Fruit fly (Drosophila melanogaster) whole organism, embryonic: ENCODE measurements around the gene CG32278.

ENCODE experiments used
- CG10209 ChIP-seq: fragments of 200-800 bp; sonication (Bioruptor generic); optimal IDR thresholded peaks from 3 replicates; lab custom pipeline; 2017; ENCODE audit warnings: missing biosample characterization, mild to moderate bottlenecking, missing genetic modification characterization, missing genetic modification reagents
- CG10267 ChIP-seq: fragments of 200-800 bp; sonication (Bioruptor generic); optimal IDR thresholded peaks from 2 replicates; lab custom pipeline; 2018; ENCODE audit warnings: missing biosample characterization, mild to moderate bottlenecking, missing genetic modification characterization, moderate library complexity
- CG10366 ChIP-seq: fragments of 200-800 bp; sonication (Bioruptor generic); IDR thresholded peaks from 2 replicates; pipeline ENCODE4 v1.3.6; 2022; ENCODE audit warnings: missing biosample characterization, missing genetic modification characterization
- CG10979 ChIP-seq: fragments of 200-800 bp; sonication (Bioruptor generic); optimal IDR thresholded peaks from 2 replicates; lab custom pipeline; 2018; ENCODE audit warnings: missing biosample characterization, mild to moderate bottlenecking, missing genetic modification characterization, moderate library complexity
- CG13624 ChIP-seq: fragments of 200-800 bp; sonication (Bioruptor generic); optimal IDR thresholded peaks from 2 replicates; lab custom pipeline; 2016; ENCODE audit warnings: missing biosample characterization, missing genetic modification characterization
- CG13894 ChIP-seq: fragments of 200-800 bp; sonication (Bioruptor generic); optimal IDR thresholded peaks from 3 replicates; lab custom pipeline; 2018; ENCODE audit warnings: missing biosample characterization, mild to moderate bottlenecking, missing genetic modification characterization, moderate library complexity
- CG15011 ChIP-seq: fragments of 200-800 bp; sonication (Bioruptor generic); optimal IDR thresholded peaks from 3 replicates; lab custom pipeline; 2018; ENCODE audit warnings: missing biosample characterization, mild to moderate bottlenecking, missing genetic modification characterization
- CG17361 ChIP-seq: fragments of 200-800 bp; sonication (Bioruptor generic); IDR thresholded peaks from 3 replicates; pipeline ENCODE4 v1.3.6; 2022; ENCODE audit warnings: missing biosample characterization, missing genetic modification characterization
- CG17385 ChIP-seq: fragments of 200-800 bp; sonication (Bioruptor generic); optimal IDR thresholded peaks from 3 replicates; lab custom pipeline; 2018; ENCODE audit warnings: missing biosample characterization, mild to moderate bottlenecking, missing genetic modification characterization
- CG18599 ChIP-seq: fragments of 200-800 bp; sonication (Bioruptor generic); optimal IDR thresholded peaks from 3 replicates; lab custom pipeline; 2017; ENCODE audit warnings: missing biosample characterization, missing genetic modification characterization, mild to moderate bottlenecking, moderate library complexity, missing genetic modification reagents
- CG2120 ChIP-seq: fragments of 200-800 bp; sonication (Bioruptor generic); optimal IDR thresholded peaks from 3 replicates; lab custom pipeline; 2016; ENCODE audit warnings: missing biosample characterization, missing genetic modification characterization
- CG2202 ChIP-seq: fragments of 200-800 bp; sonication (Bioruptor generic); optimal IDR thresholded peaks from 2 replicates; lab custom pipeline; 2018; ENCODE audit warnings: missing biosample characterization, mild to moderate bottlenecking, missing genetic modification characterization
- CG2712 ChIP-seq: fragments of 200-800 bp; optimal IDR thresholded peaks from 3 replicates; lab custom pipeline; 2019; ENCODE audit warnings: missing biosample characterization, mild to moderate bottlenecking, missing genetic modification characterization, moderate library complexity
- CG3281 ChIP-seq: fragments of 200-800 bp; sonication (Bioruptor generic); optimal IDR thresholded peaks from 3 replicates; lab custom pipeline; 2017; ENCODE audit warnings: missing biosample characterization, mild to moderate bottlenecking, missing genetic modification characterization
- CG33557 ChIP-seq: fragments of 200-800 bp; sonication (Bioruptor generic); optimal IDR thresholded peaks from 2 replicates; lab custom pipeline; 2019; ENCODE audit warnings: missing biosample characterization, mild to moderate bottlenecking, missing genetic modification characterization, moderate library complexity
- CG34376 ChIP-seq: fragments of 200-800 bp; sonication (Bioruptor generic); optimal IDR thresholded peaks from 2 replicates; lab custom pipeline; 2018; ENCODE audit warnings: missing biosample characterization, mild to moderate bottlenecking, missing genetic modification characterization
- CG42726 ChIP-seq: fragments of 200-800 bp; sonication (Bioruptor generic); IDR thresholded peaks from 2 replicates; pipeline ENCODE4 v1.3.6; 2022; ENCODE audit warnings: missing biosample characterization, missing genetic modification characterization; ENCODE audit not compliant: partially characterized antibody
- CG4424 ChIP-seq: fragments of 200-800 bp; sonication (Bioruptor generic); optimal IDR thresholded peaks from 3 replicates; lab custom pipeline; 2016; ENCODE audit warnings: missing biosample characterization, missing genetic modification characterization
- CG7928 ChIP-seq: fragments of 200-800 bp; sonication (Bioruptor generic); optimal IDR thresholded peaks from 2 replicates; lab custom pipeline; 2017; ENCODE audit warnings: missing biosample characterization, mild to moderate bottlenecking, missing genetic modification characterization
- CG9215 ChIP-seq: fragments of 200-800 bp; sonication (Bioruptor generic); IDR thresholded peaks from 2 replicates; pipeline ENCODE4 v1.3.6; 2022; ENCODE audit warnings: missing biosample characterization, missing genetic modification characterization
- Deaf1 ChIP-seq: fragments of 200-800 bp; optimal IDR thresholded peaks from 3 replicates; lab custom pipeline; 2019; ENCODE audit warnings: missing biosample characterization, mild to moderate bottlenecking, missing genetic modification characterization, moderate library complexity
- Dek ChIP-seq: fragments of 200-800 bp; sonication (Bioruptor generic); optimal IDR thresholded peaks from 3 replicates; lab custom pipeline; 2019; ENCODE audit warnings: missing biosample characterization, mild to moderate bottlenecking, missing genetic modification characterization, moderate library complexity
- E2f1 ChIP-seq: fragments of 200-800 bp; sonication (Bioruptor generic); IDR thresholded peaks from 2 replicates; pipeline ENCODE4 v1.3.6; 2022; ENCODE audit warnings: missing biosample characterization, missing genetic modification characterization
- Fer1 ChIP-seq: fragments of 200-800 bp; sonication (Bioruptor generic); optimal IDR thresholded peaks from 2 replicates; lab custom pipeline; 2017; ENCODE audit warnings: missing biosample characterization, mild to moderate bottlenecking, missing genetic modification characterization
- Fer3 ChIP-seq: fragments of 200-800 bp; sonication (Bioruptor generic); optimal IDR thresholded peaks from 2 replicates; lab custom pipeline; 2018; ENCODE audit warnings: missing biosample characterization, mild to moderate bottlenecking, missing genetic modification characterization, moderate library complexity
- HHEX ChIP-seq: fragments of 200-800 bp; sonication (Bioruptor generic); optimal IDR thresholded peaks from 3 replicates; lab custom pipeline; 2017; ENCODE audit warnings: missing biosample characterization, mild to moderate bottlenecking, missing genetic modification characterization, missing genetic modification reagents
- Med ChIP-seq: fragments of 200-800 bp; sonication (Bioruptor generic); peaks from one replicate; lab custom pipeline; 2016; ENCODE audit warnings: missing biosample characterization, missing genetic modification characterization, mild to moderate bottlenecking, inconsistent platforms, moderate library complexity
- NK7.1 ChIP-seq: fragments of 200-800 bp; sonication (Bioruptor generic); optimal IDR thresholded peaks from 3 replicates; lab custom pipeline; 2016; ENCODE audit warnings: missing biosample characterization, missing genetic modification characterization
- PHDP ChIP-seq: fragments of 200-800 bp; sonication (Bioruptor generic); optimal IDR thresholded peaks from 3 replicates; lab custom pipeline; 2018; ENCODE audit warnings: missing biosample characterization, mild to moderate bottlenecking, missing genetic modification characterization, moderate library complexity
- Scr ChIP-seq: fragments of 200-800 bp; sonication (Bioruptor generic); IDR thresholded peaks from 2 replicates; pipeline ENCODE4 v1.3.6; 2022; ENCODE audit warnings: missing biosample characterization, missing genetic modification characterization; ENCODE audit not compliant: partially characterized antibody
- Side ChIP-seq: fragments of 200-800 bp; sonication (Bioruptor generic); optimal IDR thresholded peaks from 2 replicates; lab custom pipeline; 2016; ENCODE audit warnings: missing biosample characterization, missing genetic modification characterization
- al ChIP-seq: fragments of 200-800 bp; sonication (Bioruptor generic); IDR thresholded peaks from 2 replicates; pipeline ENCODE4 v1.3.6; 2022; ENCODE audit warnings: missing biosample characterization, missing genetic modification characterization
- dimm ChIP-seq: fragments of 200-800 bp; sonication (Bioruptor generic); IDR thresholded peaks from 2 replicates; pipeline ENCODE4 v1.3.6; 2022; ENCODE audit warnings: missing biosample characterization, missing genetic modification characterization
- dpn ChIP-seq, 2 experiments: fragments of 200-800 bp; sonication (Bioruptor generic); optimal IDR thresholded peaks; 3 replicates each; lab custom pipeline; 2016; ENCODE audit warnings: missing biosample characterization in 2 of 2, missing genetic modification characterization in 2 of 2
- fd3F ChIP-seq: fragments of 200-800 bp; sonication (Bioruptor generic); optimal IDR thresholded peaks from 2 replicates; lab custom pipeline; 2018; ENCODE audit warnings: missing biosample characterization, mild to moderate bottlenecking, missing genetic modification characterization, moderate library complexity
- gem ChIP-seq: fragments of 200-800 bp; sonication (Bioruptor generic); optimal IDR thresholded peaks from 2 replicates; lab custom pipeline; 2019; ENCODE audit warnings: missing biosample characterization, mild to moderate bottlenecking, missing genetic modification characterization, moderate library complexity
- grn ChIP-seq: fragments of 200-800 bp; sonication (Bioruptor generic); optimal IDR thresholded peaks from 3 replicates; lab custom pipeline; 2017; ENCODE audit warnings: missing biosample characterization, missing genetic modification characterization
- hbn ChIP-seq: fragments of 200-800 bp; sonication (Bioruptor generic); IDR thresholded peaks from 2 replicates; pipeline ENCODE4 v1.3.6; 2022; ENCODE audit warnings: missing biosample characterization, missing genetic modification characterization; ENCODE audit not compliant: partially characterized antibody
- jigr1 ChIP-seq: fragments of 200-800 bp; sonication (Bioruptor generic); IDR thresholded peaks from 3 replicates; pipeline ENCODE4 v1.3.6; 2022; ENCODE audit warnings: missing biosample characterization, missing genetic modification characterization
- lilli ChIP-seq: fragments of 200-800 bp; sonication (Bioruptor generic); optimal IDR thresholded peaks from 3 replicates; lab custom pipeline; 2016; ENCODE audit warnings: missing biosample characterization, missing genetic modification characterization
- lov ChIP-seq, 2 experiments: fragments of 200-800 bp in 1 of 2; fragments of >200 bp in 1 of 2; sonication (Bioruptor generic) in 1 of 2; IDR thresholded peaks in 1 of 2; optimal IDR thresholded peaks in 1 of 2; 2 replicates in 1 of 2; 3 replicates in 1 of 2; pipeline versions ENCODE4 v1.3.6 to Lab custom; 2017 to 2022; ENCODE audit warnings: missing biosample characterization in 1 of 2, missing genetic modification characterization in 1 of 2
- luna ChIP-seq: fragments of 200-800 bp; sonication (Bioruptor generic); optimal IDR thresholded peaks from 2 replicates; lab custom pipeline; 2016; ENCODE audit warnings: missing biosample characterization, missing genetic modification characterization
- maf-S ChIP-seq: fragments of 200-800 bp; sonication (Bioruptor generic); optimal IDR thresholded peaks from 2 replicates; lab custom pipeline; 2016; ENCODE audit warnings: missing biosample characterization, missing genetic modification characterization
- pan ChIP-seq, 4 experiments: fragments of >200 bp in 3 of 4; fragments of 200-800 bp in 1 of 4; sonication (Bioruptor generic) in 1 of 4; optimal IDR thresholded peaks in 3 of 4; IDR thresholded peaks in 1 of 4; 2 replicates each; pipeline versions ENCODE4 v1.3.6 to Lab custom; 2017 to 2022; ENCODE audit warnings: missing biosample characterization in 2 of 4, missing genetic modification characterization in 2 of 4, mixed read lengths in 1 of 4
- rib ChIP-seq: fragments of 200-800 bp; sonication (Bioruptor generic); IDR thresholded peaks from 2 replicates; pipeline ENCODE4 v1.3.6; 2022; ENCODE audit warnings: missing biosample characterization, missing genetic modification characterization
- tin ChIP-seq: fragments of 200-800 bp; sonication (Bioruptor generic); optimal IDR thresholded peaks from 3 replicates; lab custom pipeline; 2016; ENCODE audit warnings: missing biosample characterization, missing genetic modification characterization
- trem ChIP-seq: fragments of 200-800 bp; optimal IDR thresholded peaks from 3 replicates; lab custom pipeline; 2019; ENCODE audit warnings: missing biosample characterization, mild to moderate bottlenecking, missing genetic modification characterization, moderate library complexity
- z ChIP-seq: fragments of 200-800 bp; sonication (Bioruptor generic); IDR thresholded peaks from 3 replicates; pipeline ENCODE4 v1.3.6; 2022; ENCODE audit warnings: missing biosample characterization, missing genetic modification characterization
- zfh2 ChIP-seq: fragments of 200-800 bp; sonication (Bioruptor generic); optimal IDR thresholded peaks from 2 replicates; lab custom pipeline; 2016; ENCODE audit warnings: missing biosample characterization, missing genetic modification characterization

CG32278 gene

DNA sequence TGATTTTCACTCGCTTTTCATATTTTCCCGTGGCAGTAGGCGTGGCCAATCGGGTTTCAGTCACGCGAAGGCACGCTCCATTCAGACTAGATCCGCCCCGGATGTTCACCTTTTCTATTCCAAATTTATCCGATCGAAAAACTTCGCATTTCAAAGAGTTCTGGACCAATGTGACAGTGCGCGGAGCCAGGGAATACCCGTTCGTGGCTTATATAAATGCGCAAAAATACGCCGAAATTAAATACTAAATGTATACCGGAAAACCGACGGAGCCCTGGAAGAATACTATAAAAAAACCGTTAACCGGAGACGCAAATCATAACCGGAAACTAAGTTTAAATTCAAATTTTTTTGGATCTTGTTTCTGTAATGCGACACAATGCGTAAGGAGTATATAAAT lies 41.5 kb upstream of the CG32278 start, which contains the start of gene promL (continued):
- TF ChIP-seq hbn (GFP tag; lab: Robert Waterston, UW) = 0 out of 2 replicates have a peak, but pooled peaks have one; percentile 24
- peak; percentile 40 for TF ChIP-seq maf-S (GFP tag; lab: Kevin White, UChicago)
- TF ChIP-seq Fer1 (GFP tag; lab: Kevin White, UChicago) = peak; percentile 80
- TF ChIP-seq Med = peak; percentile 95
- peak; percentile 81 for TF ChIP-seq CG3281 (GFP tag; lab: Kevin White, UChicago)
- TF ChIP-seq E2f1 (GFP tag; lab: Robert Waterston, UW) = no peak
- TF ChIP-seq trem = peak; percentile 79
- peak; percentile 95 for TF ChIP-seq CG7928 (GFP tag; lab: Kevin White, UChicago)
- TF ChIP-seq CG34376 (GFP tag; lab: Kevin White, UChicago) = peak; percentile 75
- TF ChIP-seq NK7.1 (GFP tag; lab: Kevin White, UChicago) = peak; percentile 71
- peak; percentile 53 for TF ChIP-seq Fer3 (tag; lab: Kevin White, UChicago)
- peak; percentile 68 for TF ChIP-seq CG13624
- peak; percentile 47 for TF ChIP-seq CG33557
- TF ChIP-seq pan (optimal IDR thresholded peaks at IDR 0.05; lab: Kevin White, UChicago) = no peak
- peak in 1 of 2 experiments; percentile 30 for TF ChIP-seq pan (GFP tag; optimal IDR thresholded peaks at IDR 0.05 in 1 of 2, IDR thresholded peaks at IDR 0.05 in 1 of 2)
- no peak for TF ChIP-seq z (GFP tag; lab: Robert Waterston, UW)
- TF ChIP-seq fd3F (GFP tag; lab: Kevin White, UChicago) = peak; percentile 10
- TF ChIP-seq luna = peak; percentile 15
- TF ChIP-seq CG4424 (GFP tag; lab: Kevin White, UChicago) = peak; percentile 37
- TF ChIP-seq dpn (GFP tag; optimal IDR thresholded peaks at IDR 0.05; lab: Kevin White, UChicago) = peak in 1 of 2 experiments; percentile 43
- peak; percentile 64 for TF ChIP-seq CG2712
- peak; percentile 69 for TF ChIP-seq CG10267 (tag; lab: Kevin White, UChicago)
- TF ChIP-seq al (GFP tag; lab: Robert Waterston, UW) = no peak
- TF ChIP-seq lilli (GFP tag; lab: Kevin White, UChicago) = peak; percentile 47
- TF ChIP-seq PHDP (tag; lab: Kevin White, UChicago) = peak; percentile 55
- TF ChIP-seq jigr1 = no peak
- TF ChIP-seq CG2120 = peak; percentile 14
- TF ChIP-seq Deaf1 (tag; lab: Kevin White, UChicago) = peak; percentile 40
- peak; percentile 44 for TF ChIP-seq CG10209 (GFP tag; lab: Kevin White, UChicago)
- TF ChIP-seq grn = peak; percentile 44
- peak; percentile 45 for TF ChIP-seq CG10979 (tag; lab: Kevin White, UChicago)
- TF ChIP-seq rib (GFP tag; lab: Robert Waterston, UW) = no peak
- TF ChIP-seq CG15011 (GFP tag; lab: Kevin White, UChicago) = peak; percentile 29
- TF ChIP-seq Dek (tag; lab: Kevin White, UChicago) = peak; percentile 53
- peak; percentile 69 for TF ChIP-seq HHEX (GFP tag; lab: Kevin White, UChicago)
- TF ChIP-seq zfh2 (GFP tag; lab: Kevin White, UChicago) = peak; percentile 6
- peak; percentile 71 for TF ChIP-seq CG18599
- TF ChIP-seq CG42726 (GFP tag; lab: Robert Waterston, UW) = peak; percentile 48; the same call in 1 of the 2 replicates
- TF ChIP-seq dimm (GFP tag; lab: Robert Waterston, UW) = no peak
- peak; percentile 9 for TF ChIP-seq tin
- TF ChIP-seq CG17361 (GFP tag; lab: Robert Waterston, UW) = peak; percentile 60; the same call in 1 of the 3 replicates
- peak; percentile 48 for TF ChIP-seq CG17385 (GFP tag; lab: Kevin White, UChicago)
- TF ChIP-seq Scr = peak; percentile 17; the same call in 1 of the 2 replicates
- TF ChIP-seq Side (GFP tag; lab: Kevin White, UChicago) = peak; percentile 57
- no peak for TF ChIP-seq CG9215 (GFP tag; lab: Robert Waterston, UW)
- peak; percentile 35; the same call in 1 of the 2 replicates for TF ChIP-seq CG10366 (GFP tag; lab: Robert Waterston, UW)
- peak; percentile 39 for TF ChIP-seq gem
- TF ChIP-seq CG13894 (tag; lab: Kevin White, UChicago) = peak; percentile 73
- peak; percentile 2 for TF ChIP-seq CG2202
- no peak for TF ChIP-seq lov (optimal IDR thresholded peaks at IDR 0.05; lab: Kevin White, UChicago)
- TF ChIP-seq lov (GFP tag; IDR thresholded peaks at IDR 0.05; lab: Robert Waterston, UW) = peak; percentile 61; the same call in 2 of the 3 replicates
